Worm (Caenorhabditis elegans) whole organism, L4 larva: ENCODE data around the gene ttr-41.

Experiments
- Y48G9A.11 ChIP-seq: fragments of 200-800 bp; sonication (Bioruptor generic); IDR thresholded peaks from 2 replicates; pipeline ENCODE4 v1.3.6; 2022; ENCODE audit warnings: missing genetic modification reagents, missing genetic modification characterization, missing compliant biosample characterization
- ceh-44 ChIP-seq: fragments of 200-800 bp; sonication (Bioruptor generic); IDR thresholded peaks from 2 replicates; pipeline ENCODE4 v1.3.6; 2022; ENCODE audit warnings: missing genetic modification reagents, missing genetic modification characterization, missing compliant biosample characterization
- nhr-41 ChIP-seq: fragments of 200-800 bp; sonication (Bioruptor generic); IDR thresholded peaks from 2 replicates; pipeline ENCODE4 v1.3.6; 2022; ENCODE audit warnings: missing genetic modification reagents, missing genetic modification characterization, missing compliant biosample characterization

DNA sequence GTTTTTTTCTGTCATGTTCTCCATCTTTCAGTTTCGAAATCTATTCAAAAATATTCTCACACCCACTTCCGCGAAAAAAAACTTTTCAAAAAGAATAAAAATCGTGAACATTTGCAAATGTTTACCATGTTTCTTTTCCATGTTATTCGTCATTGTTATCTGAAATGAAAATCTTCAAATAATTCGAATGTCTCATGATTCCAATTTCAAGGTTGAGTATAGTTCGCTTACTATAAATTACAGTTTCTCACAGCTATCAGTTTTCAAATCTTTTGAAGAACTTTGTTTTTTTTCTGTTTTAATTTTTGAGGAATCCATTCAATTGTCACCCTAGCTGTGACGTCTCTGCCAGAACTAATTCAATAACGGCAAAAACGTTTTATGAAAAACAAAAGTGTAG, 32.2 kb upstream of the ttr-41 start:
- TF ChIP-seq nhr-41 (GFP tag; lab: Robert Waterston, UW) (no peak), Y48G9A.11 (GFP tag; lab: Robert Waterston, UW) (no peak), ceh-44 (GFP tag; lab: Robert Waterston, UW) (no peak)
